Fruit fly (Drosophila melanogaster): ENCODE data around the gene Cyp28d2.

- TF ChIP-seq Lpt (GFP tag; optimal IDR thresholded peaks at IDR 0.05) (no peak), net (GFP tag; optimal IDR thresholded peaks at IDR 0.05) (no peak), fd85E (GFP tag; optimal IDR thresholded peaks at IDR 0.05) (no peak), CG10669 (GFP tag; optimal IDR thresholded peaks at IDR 0.05) (no peak), CG6163 (GFP tag; IDR thresholded peaks at IDR 0.05) (no peak), Sox102F (GFP tag; optimal IDR thresholded peaks at IDR 0.05) (no peak)
Observed at dm6 chr2L:5210946-5211345, 3.9 kb downstream of the Cyp28d2 start.

Data from whole organism, prepupa.